Fruit fly (Drosophila melanogaster) whole organism, embryonic: ENCODE data around the gene CG7183.

ENCODE experiments used
- CG10654 ChIP-seq: fragments of 200-800 bp; sonication (Bioruptor generic); optimal IDR thresholded peaks from 2 replicates; lab custom pipeline; 2016; ENCODE audit warnings: missing biosample characterization, missing genetic modification characterization
- CG11093 ChIP-seq: fragments of 200-800 bp; sonication (Bioruptor generic); IDR thresholded peaks from 3 replicates; pipeline ENCODE4 v1.3.6; 2022; ENCODE audit warnings: missing biosample characterization, missing genetic modification characterization
- CG11723 ChIP-seq: fragments of 200-800 bp; sonication (Bioruptor generic); optimal IDR thresholded peaks from 2 replicates; lab custom pipeline; 2017; ENCODE audit warnings: missing biosample characterization, mild to moderate bottlenecking, missing genetic modification characterization
- CG12942 ChIP-seq: fragments of 200-800 bp; sonication (Bioruptor generic); optimal IDR thresholded peaks from 3 replicates; lab custom pipeline; 2016; ENCODE audit warnings: missing biosample characterization, missing genetic modification characterization
- CG14710 ChIP-seq: fragments of 200-800 bp; sonication (Bioruptor generic); optimal IDR thresholded peaks from 3 replicates; lab custom pipeline; 2019; ENCODE audit warnings: missing biosample characterization, mild to moderate bottlenecking, missing genetic modification characterization, moderate library complexity
- CG2202 ChIP-seq: fragments of 200-800 bp; sonication (Bioruptor generic); optimal IDR thresholded peaks from 2 replicates; lab custom pipeline; 2018; ENCODE audit warnings: missing biosample characterization, mild to moderate bottlenecking, missing genetic modification characterization
- CG31224 ChIP-seq: fragments of 200-800 bp; sonication (Bioruptor generic); IDR thresholded peaks from 2 replicates; pipeline ENCODE4 v1.3.6; 2022; ENCODE audit warnings: missing biosample characterization, missing genetic modification characterization
- CG3163 ChIP-seq: fragments of 200-800 bp; sonication (Bioruptor generic); optimal IDR thresholded peaks from 3 replicates; lab custom pipeline; 2016; ENCODE audit warnings: missing biosample characterization, missing genetic modification characterization
- CG4360 ChIP-seq: fragments of 200-800 bp; sonication (Bioruptor generic); IDR thresholded peaks from 2 replicates; pipeline ENCODE4 v1.3.6; 2022; ENCODE audit warnings: missing biosample characterization, missing genetic modification characterization
- CG4854 ChIP-seq: fragments of 200-800 bp; sonication (Bioruptor generic); optimal IDR thresholded peaks from 2 replicates; lab custom pipeline; 2016; ENCODE audit warnings: missing biosample characterization, missing genetic modification characterization, inconsistent platforms
- CG6683 ChIP-seq: fragments of 200-800 bp; sonication (Bioruptor generic); optimal IDR thresholded peaks from 2 replicates; lab custom pipeline; 2017; ENCODE audit warnings: missing biosample characterization, mild to moderate bottlenecking, missing genetic modification characterization, missing genetic modification reagents
- CG6689 ChIP-seq: fragments of 200-800 bp; sonication (Bioruptor generic); IDR thresholded peaks from 2 replicates; pipeline ENCODE4 v1.3.6; 2022; ENCODE audit warnings: missing biosample characterization, missing genetic modification characterization
- CG8944 ChIP-seq: fragments of 200-800 bp; sonication (Bioruptor generic); optimal IDR thresholded peaks from 3 replicates; lab custom pipeline; 2016; ENCODE audit warnings: missing biosample characterization, missing genetic modification characterization
- Camta ChIP-seq: fragments of 200-800 bp; sonication (Bioruptor generic); optimal IDR thresholded peaks from 2 replicates; lab custom pipeline; 2016; ENCODE audit warnings: missing biosample characterization, missing genetic modification characterization
- CkIIα-i1 ChIP-seq: fragments of 200-800 bp; sonication (Bioruptor generic); IDR thresholded peaks from 2 replicates; pipeline ENCODE4 v1.3.6; 2022; ENCODE audit warnings: missing biosample characterization, missing genetic modification characterization
- D19A ChIP-seq: fragments of 200-800 bp; optimal IDR thresholded peaks from 3 replicates; lab custom pipeline; 2019; ENCODE audit warnings: missing biosample characterization, mild to moderate bottlenecking, missing genetic modification characterization, moderate library complexity
- D19B ChIP-seq: fragments of 200-800 bp; sonication (Bioruptor generic); optimal IDR thresholded peaks from 2 replicates; lab custom pipeline; 2017; ENCODE audit warnings: missing biosample characterization, mild to moderate bottlenecking, missing genetic modification characterization
- Doc3 ChIP-seq: fragments of 200-800 bp; sonication (Bioruptor generic); IDR thresholded peaks from 3 replicates; pipeline ENCODE4 v1.3.6; 2022; ENCODE audit warnings: missing biosample characterization, missing genetic modification characterization; ENCODE audit not compliant: partially characterized antibody
- Eip74EF ChIP-seq, 2 experiments: fragments of 200-800 bp in 1 of 2; fragments of >200 bp in 1 of 2; sonication (Bioruptor generic) in 1 of 2; optimal IDR thresholded peaks; 2 replicates each; lab custom pipeline; 2017 to 2019; ENCODE audit warnings: missing biosample characterization in 2 of 2, missing genetic modification characterization in 2 of 2, mild to moderate bottlenecking in 1 of 2, moderate library complexity in 1 of 2
- Elba2 ChIP-seq: fragments of 200-800 bp; sonication (Bioruptor generic); optimal IDR thresholded peaks from 3 replicates; lab custom pipeline; 2016; ENCODE audit warnings: missing biosample characterization, missing genetic modification characterization
- Fer1 ChIP-seq: fragments of 200-800 bp; sonication (Bioruptor generic); optimal IDR thresholded peaks from 2 replicates; lab custom pipeline; 2017; ENCODE audit warnings: missing biosample characterization, mild to moderate bottlenecking, missing genetic modification characterization
- HLH4C ChIP-seq: fragments of 200-800 bp; sonication (Bioruptor generic); IDR thresholded peaks from 3 replicates; pipeline ENCODE4 v1.3.6; 2022; ENCODE audit warnings: missing biosample characterization, missing genetic modification characterization; ENCODE audit not compliant: partially characterized antibody
- Lim3 ChIP-seq: fragments of 200-800 bp; sonication (Bioruptor generic); IDR thresholded peaks from 2 replicates; pipeline ENCODE4 v1.3.6; 2022; ENCODE audit warnings: missing biosample characterization, missing genetic modification characterization
- Mrtf ChIP-seq: fragments of 200-800 bp; sonication (Bioruptor generic); IDR thresholded peaks from 3 replicates; pipeline ENCODE4 v1.3.6; 2022; ENCODE audit warnings: missing biosample characterization, missing genetic modification characterization
- NC2α ChIP-seq: fragments of 200-800 bp; sonication (Bioruptor generic); optimal IDR thresholded peaks from 2 replicates; lab custom pipeline; 2016; ENCODE audit warnings: missing biosample characterization, missing genetic modification characterization
- Nf-YA ChIP-seq: fragments of 200-800 bp; sonication (Bioruptor generic); IDR thresholded peaks from 2 replicates; pipeline ENCODE4 v1.3.6; 2022; ENCODE audit warnings: missing biosample characterization, missing genetic modification characterization
- Rfx ChIP-seq: fragments of 200-800 bp; sonication (Bioruptor generic); IDR thresholded peaks from 2 replicates; pipeline ENCODE4 v1.3.6; 2022; ENCODE audit warnings: missing biosample characterization, missing genetic modification characterization
- Scr ChIP-seq: fragments of 200-800 bp; sonication (Bioruptor generic); IDR thresholded peaks from 2 replicates; pipeline ENCODE4 v1.3.6; 2022; ENCODE audit warnings: missing biosample characterization, missing genetic modification characterization; ENCODE audit not compliant: partially characterized antibody
- TFAM ChIP-seq: fragments of 200-800 bp; sonication (Bioruptor generic); optimal IDR thresholded peaks from 2 replicates; lab custom pipeline; 2017; ENCODE audit warnings: missing biosample characterization, missing genetic modification characterization, inconsistent platforms
- ab ChIP-seq: fragments of 200-800 bp; sonication (Bioruptor generic); optimal IDR thresholded peaks from 2 replicates; lab custom pipeline; 2016; ENCODE audit warnings: missing biosample characterization, missing genetic modification characterization
- dysf ChIP-seq: fragments of 200-800 bp; sonication (Bioruptor generic); IDR thresholded peaks from 3 replicates; pipeline ENCODE4 v1.3.6; 2022; ENCODE audit warnings: missing biosample characterization, missing genetic modification characterization
- fu2 ChIP-seq: fragments of 200-800 bp; sonication (Bioruptor generic); optimal IDR thresholded peaks from 2 replicates; lab custom pipeline; 2016; ENCODE audit warnings: missing biosample characterization, missing genetic modification characterization
- gsb ChIP-seq: fragments of 200-800 bp; sonication (Bioruptor generic); IDR thresholded peaks from 2 replicates; pipeline ENCODE4 v1.3.6; 2022; ENCODE audit warnings: missing biosample characterization, missing genetic modification characterization
- her ChIP-seq: fragments of 200-800 bp; sonication (Bioruptor generic); optimal IDR thresholded peaks from 2 replicates; lab custom pipeline; 2016; ENCODE audit warnings: missing biosample characterization, missing genetic modification characterization
- kah ChIP-seq: fragments of 200-800 bp; sonication (Bioruptor generic); optimal IDR thresholded peaks from 2 replicates; lab custom pipeline; 2018; ENCODE audit warnings: missing biosample characterization, mild to moderate bottlenecking, missing genetic modification characterization
- nerfin-2 ChIP-seq: fragments of 200-800 bp; sonication (Bioruptor generic); IDR thresholded peaks from 2 replicates; pipeline ENCODE4 v1.3.6; 2022; ENCODE audit warnings: missing biosample characterization, missing genetic modification characterization; ENCODE audit not compliant: partially characterized antibody
- odd ChIP-seq: fragments of 200-800 bp; sonication (Bioruptor generic); optimal IDR thresholded peaks from 2 replicates; lab custom pipeline; 2017; ENCODE audit warnings: missing biosample characterization, mild to moderate bottlenecking, missing genetic modification characterization
- onecut ChIP-seq: fragments of 200-800 bp; sonication (Bioruptor generic); IDR thresholded peaks from 2 replicates; pipeline ENCODE4 v1.3.6; 2022; ENCODE audit warnings: missing biosample characterization, missing genetic modification characterization
- pnt ChIP-seq: fragments of 200-800 bp; sonication (Bioruptor generic); optimal IDR thresholded peaks from 3 replicates; lab custom pipeline; 2016; ENCODE audit warnings: missing biosample characterization, missing genetic modification characterization
- pros ChIP-seq: fragments of 200-800 bp; sonication (Bioruptor generic); optimal IDR thresholded peaks from 3 replicates; lab custom pipeline; 2019; ENCODE audit warnings: missing biosample characterization, mild to moderate bottlenecking, missing genetic modification characterization, moderate library complexity
- psq ChIP-seq: fragments of 200-800 bp; sonication (Bioruptor generic); optimal IDR thresholded peaks from 2 replicates; lab custom pipeline; 2017; ENCODE audit warnings: missing biosample characterization, missing genetic modification characterization
- run ChIP-seq: fragments of 200-800 bp; sonication (Bioruptor generic); optimal IDR thresholded peaks from 3 replicates; lab custom pipeline; 2018; ENCODE audit warnings: missing biosample characterization, mild to moderate bottlenecking, missing genetic modification characterization
- sc ChIP-seq, 3 experiments: fragments of >200 bp in 2 of 3; fragments of 200-800 bp in 1 of 3; sonication (Bioruptor generic) in 1 of 3; optimal IDR thresholded peaks; 2 replicates in 2 of 3; 3 replicates in 1 of 3; lab custom pipeline; 2017; ENCODE audit warnings: mild to moderate bottlenecking in 1 of 3, missing biosample characterization in 1 of 3, missing genetic modification characterization in 1 of 3, missing genetic modification reagents in 1 of 3
- scrt ChIP-seq: fragments of 200-800 bp; sonication (Bioruptor generic); optimal IDR thresholded peaks from 2 replicates; lab custom pipeline; 2018; ENCODE audit warnings: missing biosample characterization, mild to moderate bottlenecking, missing genetic modification characterization, moderate library complexity
- tgo ChIP-seq: fragments of 200-800 bp; sonication (Bioruptor generic); IDR thresholded peaks from 3 replicates; pipeline ENCODE4 v1.3.6; 2022; ENCODE audit warnings: missing biosample characterization, missing genetic modification characterization
- tll ChIP-seq, 2 experiments: fragments of 200-800 bp in 1 of 2; fragments of >200 bp in 1 of 2; sonication (Bioruptor generic) in 1 of 2; optimal IDR thresholded peaks; 2 replicates each; lab custom pipeline; 2017 to 2019; ENCODE audit warnings: missing biosample characterization in 2 of 2, missing genetic modification characterization in 2 of 2, mild to moderate bottlenecking in 1 of 2, moderate library complexity in 1 of 2
- ttk ChIP-seq: fragments of 200-800 bp; sonication (Bioruptor generic); IDR thresholded peaks from 2 replicates; pipeline ENCODE4 v2.1.2; 2022; ENCODE audit warnings: missing biosample characterization, missing genetic modification characterization
- twi ChIP-seq: fragments of 200-800 bp; optimal IDR thresholded peaks from 2 replicates; lab custom pipeline; 2019; ENCODE audit warnings: missing biosample characterization, mild to moderate bottlenecking, missing genetic modification characterization, moderate library complexity
- vnd ChIP-seq: fragments of 200-800 bp; sonication (Bioruptor generic); IDR thresholded peaks from 3 replicates; pipeline ENCODE4 v1.3.6; 2022; ENCODE audit warnings: missing biosample characterization, missing genetic modification characterization; ENCODE audit not compliant: partially characterized antibody

Gene CG7183

DNA sequence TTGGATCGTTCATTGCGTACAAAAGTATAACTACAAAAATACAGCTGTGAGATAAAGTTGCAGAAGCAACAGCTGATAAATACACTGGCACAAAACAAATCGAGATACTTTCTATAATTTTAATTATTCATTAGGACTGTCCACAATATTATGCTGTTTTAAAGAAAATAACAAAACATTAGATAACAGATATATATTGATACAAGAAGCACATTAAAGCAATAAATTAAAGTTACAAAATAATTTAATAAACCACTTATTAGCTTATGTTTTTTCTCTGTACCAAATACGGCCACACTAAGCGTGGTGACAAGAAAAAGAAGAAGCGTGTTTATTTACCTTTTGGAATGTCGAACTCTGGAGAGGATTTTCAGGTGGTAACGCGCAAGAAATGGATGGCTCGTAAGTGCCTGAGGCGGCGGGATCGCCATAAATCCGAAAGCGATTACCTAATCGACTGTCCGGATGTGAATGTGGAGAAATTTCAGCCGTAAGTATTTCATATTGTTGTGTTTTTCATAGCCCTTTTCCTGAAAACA lies at the start of gene CG7183, which contains the start of gene CG7988 (continued):
- peak; percentile 99 for TF ChIP-seq dysf (GFP tag; lab: Robert Waterston, UW)
- peak; percentile 92 for TF ChIP-seq CG4854 (GFP tag; lab: Kevin White, UChicago)
- peak; percentile 98 for TF ChIP-seq CG11093 (GFP tag; lab: Robert Waterston, UW)
- peak; percentile 47 for TF ChIP-seq pros (GFP tag; lab: Kevin White, UChicago)
- peak; percentile 98 for TF ChIP-seq CG14710 (tag; lab: Kevin White, UChicago)
- TF ChIP-seq ttk: peak; percentile 99
- no peak for TF ChIP-seq sc (optimal IDR thresholded peaks at IDR 0.05; lab: Kevin White, UChicago)
- peak; percentile 97 for TF ChIP-seq sc (GFP tag; optimal IDR thresholded peaks at IDR 0.05; lab: Kevin White, UChicago)
- TF ChIP-seq CkIIα-i1: peak; percentile 67
- peak; percentile 98 for TF ChIP-seq Nf-YA
- peak; percentile 92 for TF ChIP-seq CG8944 (GFP tag; lab: Kevin White, UChicago)
- peak; percentile 96 for TF ChIP-seq CG2202 (tag; lab: Kevin White, UChicago)
- TF ChIP-seq onecut (GFP tag; lab: Robert Waterston, UW): peak; percentile 92
- peak; percentile 88 for TF ChIP-seq kah
- peak; percentile 87 for TF ChIP-seq CG4360
- peak; percentile 80 for TF ChIP-seq NC2α (GFP tag; lab: Kevin White, UChicago)
- peak; percentile 78 for TF ChIP-seq CG3163 (GFP tag; lab: Kevin White, UChicago)
- peak; percentile 94 for TF ChIP-seq run (tag; lab: Kevin White, UChicago)
- TF ChIP-seq Scr (GFP tag; lab: Robert Waterston, UW): peak; percentile 23; the same call in 1 of the 2 replicates
- TF ChIP-seq CG11723 (GFP tag; lab: Kevin White, UChicago): peak; percentile 92
- peak; percentile 98 for TF ChIP-seq Rfx (GFP tag; lab: Robert Waterston, UW)
- peak; percentile 79 for TF ChIP-seq D19B (GFP tag; lab: Kevin White, UChicago)
- no peak for TF ChIP-seq odd (GFP tag; lab: Kevin White, UChicago)
- TF ChIP-seq fu2 (GFP tag; lab: Kevin White, UChicago): peak; percentile 92
- TF ChIP-seq twi (tag; lab: Kevin White, UChicago): peak; percentile 97
- no peak for TF ChIP-seq HLH4C (GFP tag; lab: Robert Waterston, UW)
- TF ChIP-seq tll (GFP tag; optimal IDR thresholded peaks at IDR 0.05; lab: Kevin White, UChicago): peak in 1 of 2 experiments; percentile 90
- peak; percentile 82 for TF ChIP-seq her (GFP tag; lab: Kevin White, UChicago)
- peak; percentile 94 for TF ChIP-seq Lim3 (GFP tag; lab: Robert Waterston, UW)
- no peak for TF ChIP-seq vnd (GFP tag; lab: Robert Waterston, UW)
- TF ChIP-seq CG6689 (GFP tag; lab: Robert Waterston, UW): peak; percentile 99
- peak; percentile 97 for TF ChIP-seq CG12942 (GFP tag; lab: Kevin White, UChicago)
- TF ChIP-seq Doc3 (GFP tag; lab: Robert Waterston, UW): no peak
- TF ChIP-seq Fer1 (GFP tag; lab: Kevin White, UChicago): peak; percentile 94
- peak; percentile 95 for TF ChIP-seq D19A
- peak; percentile 62 for TF ChIP-seq ab (GFP tag; lab: Kevin White, UChicago)
- TF ChIP-seq TFAM (GFP tag; lab: Kevin White, UChicago): peak; percentile 66
- peak; percentile 93 for TF ChIP-seq Elba2 (GFP tag; lab: Kevin White, UChicago)
- TF ChIP-seq gsb (GFP tag; lab: Robert Waterston, UW): peak; percentile 94
- TF ChIP-seq psq (GFP tag; lab: Kevin White, UChicago): peak; percentile 92
- peak in 1 of 2 experiments; percentile 97 for TF ChIP-seq Eip74EF (GFP tag; optimal IDR thresholded peaks at IDR 0.05; lab: Kevin White, UChicago)
- peak; percentile 89 for TF ChIP-seq scrt
- peak; percentile 99 for TF ChIP-seq tgo (GFP tag; lab: Robert Waterston, UW)
- peak; percentile 85 for TF ChIP-seq CG6683
- no peak for TF ChIP-seq nerfin-2 (GFP tag; lab: Robert Waterston, UW)
- TF ChIP-seq CG10654 (GFP tag; lab: Kevin White, UChicago): peak; percentile 97
- TF ChIP-seq Mrtf (GFP tag; lab: Robert Waterston, UW): peak; percentile 97
- peak; percentile 96 for TF ChIP-seq Camta (GFP tag; lab: Kevin White, UChicago)
- TF ChIP-seq CG31224 (GFP tag; lab: Robert Waterston, UW): peak; percentile 95
- peak; percentile 95 for TF ChIP-seq pnt
